Worm (Caenorhabditis elegans): ENCODE results near the gene abts-3.

DNA sequence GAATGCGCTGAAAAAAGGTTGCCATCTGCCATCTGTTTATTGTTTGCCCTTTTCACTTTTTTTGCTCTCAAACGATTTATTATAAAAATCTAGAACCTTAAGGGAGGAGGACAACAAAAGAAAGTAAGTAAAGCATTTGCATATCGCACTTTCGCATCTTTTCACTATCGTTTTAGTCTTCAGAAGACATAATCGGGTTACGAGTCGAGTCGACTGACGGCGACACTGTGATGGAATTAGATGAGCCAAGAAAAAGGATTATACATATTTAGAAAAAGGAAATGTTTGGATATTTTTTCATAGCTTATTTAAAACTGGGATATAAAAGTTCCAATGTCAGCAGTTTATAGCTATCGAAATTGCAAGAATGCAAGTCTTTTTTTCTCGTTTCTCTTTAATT lies 16.0 kb upstream of the abts-3 start:
- TF ChIP-seq unc-130 (tag; optimal IDR thresholded peaks at IDR 0.05) (no peak), fkh-10 (GFP tag; optimal IDR thresholded peaks at IDR 0.05) (no peak), aly-2 (tag; optimal IDR thresholded peaks at IDR 0.05) (no peak), lin-13 (GFP tag; optimal IDR thresholded peaks at IDR 0.05) (no peak), lin-15B (tag; optimal IDR thresholded peaks at IDR 0.05) (no peak), egl-27 (tag; optimal IDR thresholded peaks at IDR 0.05) (no peak), nhr-237 (tag; optimal IDR thresholded peaks at IDR 0.05) (no peak), ceh-63 (GFP tag; optimal IDR thresholded peaks at IDR 0.05) (no peak), C16A3.4 (tag; optimal IDR thresholded peaks at IDR 0.05) (no peak), pqm-1 (tag; optimal IDR thresholded peaks at IDR 0.05) (no peak)

Data from whole organism, L1 larva.